Worm (Caenorhabditis elegans): ENCODE measurements around the gene C07H4.1.

ce11 chrII:9127379-9127778 lies 33.9 kb upstream of the C07H4.1 start:
- no peak for TF ChIP-seq lin-13 (GFP tag; optimal IDR thresholded peaks at IDR 0.05)
- TF ChIP-seq unc-86 (tag; optimal IDR thresholded peaks at IDR 0.05) = no peak
- no peak for TF ChIP-seq ztf-11 (tag; optimal IDR thresholded peaks at IDR 0.05)
- TF ChIP-seq isw-1 (GFP tag; IDR thresholded peaks at IDR 0.05) = no peak
- no peak for TF ChIP-seq aha-1 (tag; optimal IDR thresholded peaks at IDR 0.05)
- no peak for TF ChIP-seq C16A3.4 (tag; optimal IDR thresholded peaks at IDR 0.05)
- no peak for TF ChIP-seq lin-39 (tag; optimal IDR thresholded peaks at IDR 0.05)
- no peak for TF ChIP-seq nhr-12 (tag; optimal IDR thresholded peaks at IDR 0.05)
- TF ChIP-seq fkh-10 (GFP tag; optimal IDR thresholded peaks at IDR 0.05) = no peak
- TF ChIP-seq ztf-4 (tag; optimal IDR thresholded peaks at IDR 0.05) = no peak
- TF ChIP-seq nhr-76 (tag; optimal IDR thresholded peaks at IDR 0.05) = no peak
- TF ChIP-seq elt-3 (tag; optimal IDR thresholded peaks at IDR 0.05) = no peak
